Fruit fly (Drosophila melanogaster): ENCODE results near the gene EMC1.

The EMC1 gene

DNA sequence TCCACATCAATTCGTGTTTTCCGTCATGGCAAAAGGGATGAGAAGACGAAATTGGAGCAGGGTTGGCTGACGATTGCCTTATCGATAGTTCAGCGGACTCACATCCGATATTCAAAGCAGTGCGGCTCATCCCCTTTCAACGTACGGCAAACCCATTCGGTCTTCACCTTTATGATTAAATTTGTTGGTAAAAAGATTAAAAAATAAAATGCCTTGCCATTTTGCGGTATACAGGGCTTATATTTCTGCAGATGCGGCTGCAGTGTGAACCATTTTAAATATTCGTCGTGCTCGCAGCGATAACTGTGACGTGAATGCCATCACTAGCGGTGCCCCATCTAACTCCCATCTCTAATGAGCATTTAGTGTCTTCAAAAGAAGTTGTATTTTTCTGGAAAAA lies at the start of gene EMC1, which contains the start of gene Taf7 (continued):
- TF ChIP-seq CG15696 (tag; optimal IDR thresholded peaks at IDR 0.05) = peak; percentile 44
- TF ChIP-seq corto (GFP tag; optimal IDR thresholded peaks at IDR 0.05) = no peak
- no peak for TF ChIP-seq CG10366 (GFP tag; IDR thresholded peaks at IDR 0.05)
- no peak for TF ChIP-seq CG9727 (GFP tag; optimal IDR thresholded peaks at IDR 0.05)
- no peak for TF ChIP-seq ab (GFP tag; optimal IDR thresholded peaks at IDR 0.05)
- no peak for TF ChIP-seq CG2199 (GFP tag; IDR thresholded peaks at IDR 0.05)
- TF ChIP-seq ap (GFP tag; IDR thresholded peaks at IDR 0.05) = no peak
- TF ChIP-seq Dfd (GFP tag; optimal IDR thresholded peaks at IDR 0.05) = peak in 1 of 2 experiments; percentile 13
- TF ChIP-seq crp (GFP tag; optimal IDR thresholded peaks at IDR 0.05) = peak in 1 of 2 experiments; percentile 49
- TF ChIP-seq CG4730 (GFP tag; IDR thresholded peaks at IDR 0.05) = no peak
- no peak for TF ChIP-seq CG5180 (GFP tag; optimal IDR thresholded peaks at IDR 0.05)
- TF ChIP-seq oc (tag; optimal IDR thresholded peaks at IDR 0.05) = no peak
- TF ChIP-seq Max (GFP tag; optimal IDR thresholded peaks at IDR 0.05) = peak; percentile 46
- TF ChIP-seq z (GFP tag; IDR thresholded peaks at IDR 0.05) = no peak
- peak; percentile 88 for TF ChIP-seq amos (GFP tag; IDR thresholded peaks at IDR 0.05; ENCODE audit: partially characterized antibody)
- peak; percentile 90 for TF ChIP-seq hbn (GFP tag; IDR thresholded peaks at IDR 0.05; ENCODE audit: partially characterized antibody)
- TF ChIP-seq CG2116 (GFP tag; optimal IDR thresholded peaks at IDR 0.05) = peak; percentile 98
- TF ChIP-seq Awh (GFP tag; IDR thresholded peaks at IDR 0.05) = no peak
- TF ChIP-seq nerfin-2 (GFP tag; IDR thresholded peaks at IDR 0.05; ENCODE audit: partially characterized antibody) = peak; percentile 91
- TF ChIP-seq Doc2 (GFP tag; IDR thresholded peaks at IDR 0.05) = no peak
- no peak for TF ChIP-seq mirr (GFP tag; optimal IDR thresholded peaks at IDR 0.05)
- no peak for TF ChIP-seq Fer2 (tag; optimal IDR thresholded peaks at IDR 0.05)
- TF ChIP-seq CG6813 (GFP tag; optimal IDR thresholded peaks at IDR 0.05) = no peak
- no peak for TF ChIP-seq Tbp (GFP tag; optimal IDR thresholded peaks at IDR 0.05)
- peak; percentile 46 for TF ChIP-seq Neu2 (GFP tag; optimal IDR thresholded peaks at IDR 0.05; ENCODE audit: borderline replicate concordance)
- TF ChIP-seq CG18764 (GFP tag; optimal IDR thresholded peaks at IDR 0.05) = peak; percentile 19
- no peak for TF ChIP-seq sens (GFP tag)
- no peak for TF ChIP-seq sens-2 (GFP tag; IDR thresholded peaks at IDR 0.05)
- no peak for TF ChIP-seq tup (GFP tag; optimal IDR thresholded peaks at IDR 0.05)
- peak; percentile 72 for TF ChIP-seq mam (GFP tag; optimal IDR thresholded peaks at IDR 0.05)
- TF ChIP-seq ssp (GFP tag; IDR thresholded peaks at IDR 0.05) = peak; percentile 90
- no peak for TF ChIP-seq gce (GFP tag; IDR thresholded peaks at IDR 0.05)
- TF ChIP-seq fru (optimal IDR thresholded peaks at IDR 0.05) = no peak
- TF ChIP-seq CG7745 (tag; optimal IDR thresholded peaks at IDR 0.05) = no peak
- TF ChIP-seq CG15011 (GFP tag; optimal IDR thresholded peaks at IDR 0.05) = no peak
- no peak for TF ChIP-seq CG3281 (GFP tag; optimal IDR thresholded peaks at IDR 0.05)
- TF ChIP-seq CG14965 (GFP tag; optimal IDR thresholded peaks at IDR 0.05; ENCODE audit: borderline replicate concordance) = no peak
- TF ChIP-seq CG17802 (tag; optimal IDR thresholded peaks at IDR 0.05) = peak; percentile 87
- no peak for TF ChIP-seq CG11695 (GFP tag; IDR thresholded peaks at IDR 0.05)
- TF ChIP-seq klu (GFP tag; IDR thresholded peaks at IDR 0.05) = 0 out of 2 replicates have a peak, but pooled peaks have one; percentile 21
- no peak for TF ChIP-seq vvl (GFP tag; IDR thresholded peaks at IDR 0.05)
- TF ChIP-seq gcm2 (GFP tag; optimal IDR thresholded peaks at IDR 0.05) = no peak
- no peak for TF ChIP-seq dimm (GFP tag; IDR thresholded peaks at IDR 0.05)
- TF ChIP-seq Chrac-16 (GFP tag; optimal IDR thresholded peaks at IDR 0.05) = peak; percentile 22
- no peak for TF ChIP-seq h (optimal IDR thresholded peaks at IDR 0.05)
- TF ChIP-seq Doc3 (GFP tag; IDR thresholded peaks at IDR 0.05; ENCODE audit: partially characterized antibody) = peak; percentile 89
- peak; percentile 25 for TF ChIP-seq NC2α (GFP tag; optimal IDR thresholded peaks at IDR 0.05)
- no peak for TF ChIP-seq Drgx (GFP tag; IDR thresholded peaks at IDR 0.05)
- TF ChIP-seq CG30403 (GFP tag; optimal IDR thresholded peaks at IDR 0.05) = peak; percentile 68
- no peak for TF ChIP-seq kay (GFP tag; optimal IDR thresholded peaks at IDR 0.05)
- TF ChIP-seq Mes4 (GFP tag; optimal IDR thresholded peaks at IDR 0.05) = peak; percentile 23
- no peak for TF ChIP-seq CG16779 (GFP tag; IDR thresholded peaks at IDR 0.05)

All from whole organism, embryonic.